Worm (Caenorhabditis elegans) whole organism, young adult: ENCODE measurements around the gene sru-1.

Experiments
- B0035.1 ChIP-seq: sonication (generic microtip); optimal IDR thresholded peaks from 2 replicates; lab custom pipeline; 2016; ENCODE audit warnings: missing genetic modification characterization, mild to moderate bottlenecking, missing compliant biosample characterization, missing genotype, missing genetic modification reagents
- B0336.3 ChIP-seq: fragments of 200-800 bp; sonication (Bioruptor generic); IDR thresholded peaks from 2 replicates; pipeline ENCODE4 v1.3.6; 2022; ENCODE audit warnings: missing genetic modification characterization, missing compliant biosample characterization
- C06A6.2 ChIP-seq: fragments of 200-800 bp; sonication (Bioruptor generic); conservative IDR thresholded peaks from 2 replicates; pipeline ENCODE4 v1.3.6; 2022; ENCODE audit warnings: missing genetic modification characterization, missing compliant biosample characterization
- C17E4.6 ChIP-seq: fragments of 200-800 bp; sonication (Bioruptor generic); IDR thresholded peaks from 2 replicates; pipeline ENCODE4 v1.3.6; 2022; ENCODE audit warnings: missing genetic modification reagents, missing genetic modification characterization, missing compliant biosample characterization
- D2030.7 ChIP-seq: fragments of 200-800 bp; sonication (Bioruptor generic); IDR thresholded peaks from 2 replicates; pipeline ENCODE4 v1.3.6; 2022; ENCODE audit warnings: missing genetic modification reagents, missing genetic modification characterization, missing compliant biosample characterization
- F23B12.7 ChIP-seq: sonication (generic microtip); optimal IDR thresholded peaks from 2 replicates; lab custom pipeline; 2017; ENCODE audit warnings: missing genetic modification characterization, mild to moderate bottlenecking, missing compliant biosample characterization, antibody characterized with exemption, moderate library complexity; ENCODE audit not compliant: insufficient read depth
- F52B5.7 ChIP-seq: sonication (generic microtip); optimal IDR thresholded peaks from 2 replicates; lab custom pipeline; 2016; ENCODE audit warnings: mild to moderate bottlenecking, missing genetic modification characterization, missing compliant biosample characterization
- F55B11.4 ChIP-seq: sonication (generic microtip); optimal IDR thresholded peaks from 2 replicates; lab custom pipeline; 2016; ENCODE audit warnings: missing compliant biosample characterization, missing genetic modification characterization, borderline replicate concordance; ENCODE audit not compliant: insufficient read depth
- T07F8.4 ChIP-seq: sonication (generic microtip); optimal IDR thresholded peaks from 2 replicates; lab custom pipeline; 2016; ENCODE audit warnings: mild to moderate bottlenecking, missing genetic modification characterization, moderate library complexity, missing compliant biosample characterization
- T26A5.8 ChIP-seq: sonication (generic microtip); optimal IDR thresholded peaks from 2 replicates; lab custom pipeline; 2016; ENCODE audit warnings: missing genetic modification characterization, missing compliant biosample characterization
- Y53G8AR.9 ChIP-seq: fragments of 200-800 bp; sonication (Bioruptor generic); conservative IDR thresholded peaks from 2 replicates; pipeline ENCODE4 v1.3.6; 2022; ENCODE audit warnings: missing genetic modification reagents, missing genetic modification characterization, missing compliant biosample characterization
- Y67H2A.10 ChIP-seq: fragments of 200-800 bp; sonication (Bioruptor generic); conservative IDR thresholded peaks from 2 replicates; pipeline ENCODE4 v1.3.6; 2022; ENCODE audit warnings: missing genetic modification reagents, missing genetic modification characterization, missing compliant biosample characterization
- Y79H2A.3 ChIP-seq: fragments of 200-800 bp; sonication (Bioruptor generic); conservative IDR thresholded peaks from 2 replicates; pipeline ENCODE4 v1.3.6; 2022; ENCODE audit warnings: missing genetic modification reagents, missing genetic modification characterization, missing compliant biosample characterization
- ZK185.1 ChIP-seq: sonication (generic microtip); optimal IDR thresholded peaks from 2 replicates; lab custom pipeline; 2016; ENCODE audit warnings: mild to moderate bottlenecking, missing genetic modification characterization, missing compliant biosample characterization; ENCODE audit not compliant: poor library complexity, severe bottlenecking
- aptf-3 ChIP-seq: fragments of 200-800 bp; sonication (Bioruptor generic); IDR thresholded peaks from 2 replicates; pipeline ENCODE4 v1.3.6; 2022; ENCODE audit warnings: missing genetic modification characterization, missing compliant biosample characterization
- athp-1 ChIP-seq: sonication (generic microtip); optimal IDR thresholded peaks from 2 replicates; lab custom pipeline; 2017; ENCODE audit warnings: mild to moderate bottlenecking, missing genetic modification characterization, missing compliant biosample characterization
- attf-6 ChIP-seq: fragments of 200-800 bp; sonication (Bioruptor generic); IDR thresholded peaks from 2 replicates; pipeline ENCODE4 v1.3.6; 2022; ENCODE audit warnings: missing genetic modification reagents, missing genetic modification characterization, missing compliant biosample characterization
- dpl-1 ChIP-seq: fragments of 150-350 bp; optimal IDR thresholded peaks from 2 replicates; lab custom pipeline; 2014; ENCODE audit warnings: missing biosample characterization, missing genetic modification reagents, missing genetic modification characterization
- egl-44 ChIP-seq: fragments of 200-800 bp; sonication (Bioruptor generic); IDR thresholded peaks from 2 replicates; pipeline ENCODE4 v1.3.6; 2022; ENCODE audit warnings: missing genetic modification reagents, missing genetic modification characterization, missing compliant biosample characterization
- ets-4 ChIP-seq: fragments of 200-800 bp; sonication (Bioruptor generic); optimal IDR thresholded peaks from 2 replicates; lab custom pipeline; 2018; ENCODE audit warnings: mild to moderate bottlenecking, missing genetic modification characterization, missing compliant biosample characterization
- fkh-3 ChIP-seq: sonication (generic microtip); optimal IDR thresholded peaks from 2 replicates; lab custom pipeline; 2016; ENCODE audit warnings: mild to moderate bottlenecking, missing genetic modification characterization, missing compliant biosample characterization
- hmg-20 ChIP-seq: fragments of 200-800 bp; sonication (Bioruptor generic); IDR thresholded peaks from 2 replicates; pipeline ENCODE4 v1.3.6; 2022; ENCODE audit warnings: missing genetic modification reagents, missing genetic modification characterization, missing compliant biosample characterization
- hsf-1 ChIP-seq: fragments of 200-800 bp; sonication (Bioruptor generic); IDR thresholded peaks from 2 replicates; pipeline ENCODE4 v1.3.6; 2022; ENCODE audit warnings: missing genetic modification reagents, missing genetic modification characterization, missing compliant biosample characterization
- lag-1 ChIP-seq: fragments of 200-800 bp; sonication (Bioruptor generic); IDR thresholded peaks from 2 replicates; pipeline ENCODE4 v1.3.6; 2022; ENCODE audit warnings: missing genetic modification reagents, missing genetic modification characterization, missing compliant biosample characterization
- let-607 ChIP-seq, 2 experiments: fragments of 200-800 bp in 1 of 2; sonication (Bioruptor generic) in 1 of 2; sonication (generic microtip) in 1 of 2; optimal IDR thresholded peaks; 2 replicates each; lab custom pipeline; 2016 to 2018; ENCODE audit warnings: mild to moderate bottlenecking in 2 of 2, missing compliant biosample characterization in 2 of 2, missing genetic modification characterization in 2 of 2, moderate library complexity in 2 of 2, missing genotype in 1 of 2
- lin-26 ChIP-seq: fragments of 200-800 bp; sonication (Bioruptor generic); IDR thresholded peaks from 2 replicates; pipeline ENCODE4 v1.3.6; 2022; ENCODE audit warnings: missing genetic modification reagents, missing genetic modification characterization, missing compliant biosample characterization
- lin-35 ChIP-seq, 3 experiments: fragments of 150-350 bp in 2 of 3; sonication (generic microtip) in 1 of 3; optimal IDR thresholded peaks; 2 replicates each; lab custom pipeline; 2014 to 2018; ENCODE audit warnings: missing biosample characterization in 3 of 3, missing genetic modification characterization in 3 of 3, missing genetic modification reagents in 3 of 3
- lsy-27 ChIP-seq: sonication (generic microtip); optimal IDR thresholded peaks from 2 replicates; lab custom pipeline; 2017; ENCODE audit warnings: missing genetic modification characterization, mild to moderate bottlenecking, missing compliant biosample characterization, antibody characterized with exemption, missing genotype, borderline replicate concordance; ENCODE audit not compliant: insufficient read depth
- madf-3 ChIP-seq: fragments of 200-800 bp; sonication (Bioruptor generic); IDR thresholded peaks from 2 replicates; pipeline ENCODE4 v1.3.6; 2022; ENCODE audit warnings: missing genetic modification reagents, missing genetic modification characterization, missing compliant biosample characterization
- madf-6 ChIP-seq: fragments of 200-800 bp; sonication (Bioruptor generic); IDR thresholded peaks from 2 replicates; pipeline ENCODE4 v1.3.6; 2022; ENCODE audit warnings: missing genetic modification reagents, missing genetic modification characterization, missing compliant biosample characterization
- madf-8 ChIP-seq: fragments of 200-800 bp; sonication (Bioruptor generic); conservative IDR thresholded peaks from 2 replicates; pipeline ENCODE4 v1.3.6; 2022; ENCODE audit warnings: missing genetic modification reagents, missing genetic modification characterization, missing compliant biosample characterization
- nfya-2 ChIP-seq: fragments of 200-800 bp; sonication (Bioruptor generic); IDR thresholded peaks from 2 replicates; pipeline ENCODE4 v1.3.6; 2022; ENCODE audit warnings: missing genetic modification reagents, missing genetic modification characterization, missing compliant biosample characterization
- nhr-80 ChIP-seq: sonication (generic microtip); optimal IDR thresholded peaks from 2 replicates; lab custom pipeline; 2016; ENCODE audit warnings: missing genetic modification characterization, missing compliant biosample characterization
- nhr-90 ChIP-seq: sonication (generic microtip); optimal IDR thresholded peaks from 2 replicates; lab custom pipeline; 2016; ENCODE audit warnings: missing genotype, mild to moderate bottlenecking, missing genetic modification characterization, missing compliant biosample characterization
- rcor-1 ChIP-seq: fragments of 200-800 bp; sonication (Bioruptor generic); IDR thresholded peaks from 2 replicates; pipeline ENCODE4 v1.3.6; 2022; ENCODE audit warnings: missing genetic modification reagents, missing genetic modification characterization, missing compliant biosample characterization
- sea-2 ChIP-seq: fragments of 200-800 bp; sonication (Bioruptor generic); IDR thresholded peaks from 2 replicates; pipeline ENCODE4 v1.3.6; 2022; ENCODE audit warnings: missing genetic modification characterization, missing compliant biosample characterization
- snpc-1.1 ChIP-seq: sonication (generic microtip); optimal IDR thresholded peaks from 2 replicates; lab custom pipeline; 2017; ENCODE audit warnings: missing genetic modification characterization, mild to moderate bottlenecking, missing compliant biosample characterization, antibody characterized with exemption, moderate library complexity, missing genotype, missing genetic modification reagents; ENCODE audit not compliant: insufficient read depth
- snpc-3.4 ChIP-seq: sonication (generic microtip); optimal IDR thresholded peaks from 2 replicates; lab custom pipeline; 2017; ENCODE audit warnings: missing genetic modification characterization, mild to moderate bottlenecking, missing compliant biosample characterization, antibody characterized with exemption, moderate library complexity, missing genotype, missing genetic modification reagents
- sptf-2 ChIP-seq: fragments of 200-800 bp; sonication (Bioruptor generic); optimal IDR thresholded peaks from 2 replicates; lab custom pipeline; 2018; ENCODE audit warnings: mild to moderate bottlenecking, missing genetic modification characterization, missing compliant biosample characterization
- tbp1 ChIP-seq: fragments of 200-800 bp; sonication (Bioruptor generic); optimal IDR thresholded peaks from 2 replicates; lab custom pipeline; 2018; ENCODE audit warnings: mild to moderate bottlenecking, missing genetic modification characterization, missing compliant biosample characterization
- tlf-1 ChIP-seq: fragments of 200-800 bp; sonication (Bioruptor generic); optimal IDR thresholded peaks from 2 replicates; lab custom pipeline; 2018; ENCODE audit warnings: mild to moderate bottlenecking, missing genetic modification characterization, missing compliant biosample characterization
- zfh-2 ChIP-seq: fragments of 200-800 bp; sonication (Bioruptor generic); conservative IDR thresholded peaks from 2 replicates; pipeline ENCODE4 v1.3.6; 2022; ENCODE audit warnings: missing genetic modification reagents, missing genetic modification characterization, missing compliant biosample characterization
- zim-3 ChIP-seq: sonication (generic microtip); optimal IDR thresholded peaks from 2 replicates; lab custom pipeline; 2017; ENCODE audit warnings: mild to moderate bottlenecking, missing genetic modification characterization, moderate library complexity, missing compliant biosample characterization
- ztf-25 ChIP-seq: fragments of 200-800 bp; sonication (Bioruptor generic); IDR thresholded peaks from 2 replicates; pipeline ENCODE4 v1.3.6; 2022; ENCODE audit warnings: missing genetic modification reagents, missing genetic modification characterization, missing compliant biosample characterization
- ztf-6 ChIP-seq: fragments of 200-800 bp; sonication (Bioruptor generic); IDR thresholded peaks from 2 replicates; pipeline ENCODE4 v1.3.6; 2022; ENCODE audit warnings: missing genetic modification reagents, missing genetic modification characterization, missing compliant biosample characterization

Gene sru-1

ce11 chrIV:9440880-9441336 is 47.5 kb upstream of the sru-1 start, which contains the start of gene idh-1 (continued):
- no peak for TF ChIP-seq nhr-90 (tag; lab: Kevin White, UChicago)
- TF ChIP-seq F55B11.4 (tag; lab: Kevin White, UChicago): no peak
- no peak for TF ChIP-seq Y53G8AR.9 (GFP tag; lab: Robert Waterston, UW)
- TF ChIP-seq tlf-1: peak; percentile 75
- TF ChIP-seq F23B12.7 (tag; lab: Kevin White, UChicago): peak; percentile 9
- TF ChIP-seq lsy-27: no peak
- TF ChIP-seq snpc-1.1 (tag; lab: Kevin White, UChicago): peak; percentile 68
- TF ChIP-seq madf-6 (GFP tag; lab: Robert Waterston, UW): peak; percentile 92
- peak; percentile 42 for TF ChIP-seq zim-3 (tag; lab: Kevin White, UChicago)
- TF ChIP-seq snpc-3.4: peak; percentile 75

ce11 chrIV:9441391-9441790 is 47.0 kb upstream of the sru-1 start:
- no peak for TF ChIP-seq attf-6 (GFP tag; lab: Robert Waterston, UW)
- TF ChIP-seq madf-8: no peak
- TF ChIP-seq T26A5.8: no peak
- no peak for TF ChIP-seq C17E4.6 (GFP tag; lab: Robert Waterston, UW)
- peak; percentile 23 for TF ChIP-seq nhr-80 (tag; lab: Kevin White, UChicago)
- TF ChIP-seq, all 124 proteins: peak for 1

- TF ChIP-seq sptf-2 (GFP tag; lab: Kevin White, UChicago) (no peak), zfh-2 (GFP tag; lab: Robert Waterston, UW) (no peak), rcor-1 (GFP tag; lab: Robert Waterston, UW) (no peak), dpl-1 (GFP tag; lab: Kevin White, UChicago) (no peak), lin-26 (GFP tag; lab: Robert Waterston, UW) (0 out of 2 replicates have a peak, but pooled peaks have one; percentile 20), snpc-3.4 (peak; percentile 30), ztf-6 (no peak), Y79H2A.3 (no peak), aptf-3 (no peak), B0035.1 (tag; lab: Kevin White, UChicago) (no peak), Y67H2A.10 (GFP tag; lab: Robert Waterston, UW) (no peak), tbp1 (GFP tag; lab: Kevin White, UChicago) (peak; percentile 49), fkh-3 (tag; lab: Kevin White, UChicago) (no peak), ZK185.1 (no peak), sea-2 (GFP tag; lab: Robert Waterston, UW) (no peak), lag-1 (GFP tag; lab: Robert Waterston, UW) (no peak), C06A6.2 (GFP tag; lab: Robert Waterston, UW) (peak; percentile 38; the same call in 1 of the 2 replicates), hmg-20 (GFP tag; lab: Robert Waterston, UW) (no peak), B0336.3 (GFP tag; lab: Robert Waterston, UW) (peak; percentile 68), D2030.7 (GFP tag; lab: Robert Waterston, UW) (no peak), ztf-25 (GFP tag; lab: Robert Waterston, UW) (no peak), madf-3 (GFP tag; lab: Robert Waterston, UW) (0 out of 2 replicates have a peak, but pooled peaks have one; percentile 21), egl-44 (no peak), hsf-1 (GFP tag; lab: Robert Waterston, UW) (peak; percentile 59; the same call in 1 of the 2 replicates), let-607 (tag; optimal IDR thresholded peaks at IDR 0.05; lab: Kevin White, UChicago) (peak; percentile 64 to 86), T07F8.4 (tag; lab: Kevin White, UChicago) (no peak), F52B5.7 (no peak), ets-4 (GFP tag; lab: Kevin White, UChicago) (peak; percentile 36), zim-3 (tag; lab: Kevin White, UChicago) (no peak), nfya-2 (GFP tag; lab: Robert Waterston, UW) (no peak), lin-35 (GFP tag; optimal IDR thresholded peaks at IDR 0.05; lab: Kevin White, UChicago) (no peak), athp-1 (tag; lab: Kevin White, UChicago) (peak; percentile 30)
Observed at ce11 chrIV:9442106-9442532, 46.3 kb upstream of the sru-1 start.
